Fruit fly (Drosophila melanogaster) whole organism, prepupa: ENCODE results near the gene fzo.
A peak's percentile ranks its signal among the peaks of the same experiment; 100 is the strongest.

Source experiments
- Blimp-1 ChIP-seq: fragments of 200-800 bp; sonication (Bioruptor generic); optimal IDR thresholded peaks from 3 replicates; lab custom pipeline; 2017; ENCODE audit warnings: missing biosample characterization, missing genetic modification characterization, mild to moderate bottlenecking, moderate library complexity, missing genetic modification reagents
- CG6808 ChIP-seq: fragments of 200-800 bp; sonication (Bioruptor generic); optimal IDR thresholded peaks from 3 replicates; lab custom pipeline; 2017; ENCODE audit warnings: missing biosample characterization, missing genetic modification characterization, mild to moderate bottlenecking, moderate library complexity, missing genetic modification reagents
- Smox ChIP-seq: fragments of 200-800 bp; sonication (Bioruptor generic); optimal IDR thresholded peaks from 3 replicates; lab custom pipeline; 2016; ENCODE audit warnings: missing biosample characterization, missing genetic modification characterization
- esn ChIP-seq: fragments of 200-800 bp; sonication (Bioruptor generic); optimal IDR thresholded peaks from 2 replicates; lab custom pipeline; 2016; ENCODE audit warnings: missing biosample characterization, mild to moderate bottlenecking, missing genetic modification characterization, moderate library complexity

dm6 chr3R:23221003-23221679 lies 17.3 kb upstream of the fzo start:
- TF ChIP-seq Blimp-1 (GFP tag; lab: Kevin White, UChicago), result no peak
- peak; percentile 23 for TF ChIP-seq Smox (GFP tag; lab: Kevin White, UChicago)
- TF ChIP-seq esn (GFP tag; lab: Kevin White, UChicago), result no peak
- no peak for TF ChIP-seq CG6808 (GFP tag; lab: Kevin White, UChicago)
